Worm (Caenorhabditis elegans): ENCODE data around the gene ceh-37.

- TF ChIP-seq him-1 (tag; optimal IDR thresholded peaks at IDR 0.05): no peak
- no peak for TF ChIP-seq dao-5 (tag; optimal IDR thresholded peaks at IDR 0.05)
These were observed 21.0 kb upstream of the ceh-37 start for ce11 chrX:14228764-14229163.
